Worm (Caenorhabditis elegans) whole organism, mixed stage, embryonic: ENCODE results near the gene H06A10.1.
A peak's percentile ranks its signal among the peaks of the same experiment; 100 is the strongest.

ENCODE experiments used
- M03D4.4 ChIP-seq: sonication (generic microtip); optimal IDR thresholded peaks from 2 replicates; lab custom pipeline; 2017; ENCODE audit warnings: mild to moderate bottlenecking, missing genetic modification characterization, missing compliant biosample characterization
- bed-3 ChIP-seq: fragments of 200-800 bp; sonication (Bioruptor generic); optimal IDR thresholded peaks from 3 replicates; lab custom pipeline; 2018; ENCODE audit warnings: mild to moderate bottlenecking, missing genetic modification characterization, moderate library complexity, missing compliant biosample characterization
- ceh-39 ChIP-seq: fragments of 150-350 bp; optimal IDR thresholded peaks from 2 replicates; lab custom pipeline; 2014; ENCODE audit warnings: missing biosample characterization, missing genetic modification characterization
- ceh-43 ChIP-seq: fragments of 200-800 bp; sonication (Bioruptor generic); optimal IDR thresholded peaks from 2 replicates; lab custom pipeline; 2018; ENCODE audit warnings: mild to moderate bottlenecking, missing genetic modification characterization, moderate library complexity, missing compliant biosample characterization
- ceh-83 ChIP-seq: fragments of 200-800 bp; sonication (Bioruptor generic); optimal IDR thresholded peaks from 2 replicates; lab custom pipeline; 2018; ENCODE audit warnings: mild to moderate bottlenecking, missing genetic modification characterization, missing compliant biosample characterization
- ces-1 ChIP-seq: fragments of 150-350 bp; optimal IDR thresholded peaks from 2 replicates; lab custom pipeline; 2014; ENCODE audit warnings: missing biosample characterization, missing genetic modification reagents, missing genetic modification characterization
- cnd-1 ChIP-seq: fragments of 200-800 bp; sonication (Bioruptor generic); optimal IDR thresholded peaks from 2 replicates; lab custom pipeline; 2018; ENCODE audit warnings: mild to moderate bottlenecking, missing genetic modification characterization, missing compliant biosample characterization
- drap-1 ChIP-seq: fragments of 200-800 bp; sonication (Bioruptor generic); optimal IDR thresholded peaks from 3 replicates; lab custom pipeline; 2018; ENCODE audit warnings: mild to moderate bottlenecking, missing genetic modification characterization, missing compliant biosample characterization
- elt-1 ChIP-seq: sonication (generic microtip); optimal IDR thresholded peaks from 2 replicates; lab custom pipeline; 2017; ENCODE audit warnings: missing genetic modification characterization, mild to moderate bottlenecking, missing compliant biosample characterization, antibody characterized with exemption, moderate library complexity, borderline replicate concordance; ENCODE audit not compliant: insufficient read depth
- elt-3 ChIP-seq: fragments of 150-350 bp; optimal IDR thresholded peaks from 2 replicates; lab custom pipeline; 2014; ENCODE audit warnings: missing biosample characterization, missing genetic modification characterization
- flh-1 ChIP-seq: fragments of 200-800 bp; sonication (Bioruptor generic); optimal IDR thresholded peaks from 2 replicates; lab custom pipeline; 2018; ENCODE audit warnings: mild to moderate bottlenecking, missing genetic modification characterization, moderate library complexity, missing compliant biosample characterization
- hlh-1 ChIP-seq: fragments of 150-350 bp; optimal IDR thresholded peaks from 2 replicates; lab custom pipeline; 2014; ENCODE audit warnings: missing biosample characterization, missing genetic modification reagents, missing genetic modification characterization
- lin-13 ChIP-seq: fragments of 150-350 bp; optimal IDR thresholded peaks from 2 replicates; lab custom pipeline; 2014; ENCODE audit warnings: missing biosample characterization, missing genetic modification characterization
- mab-5 ChIP-seq: fragments of 150-350 bp; optimal IDR thresholded peaks from 2 replicates; lab custom pipeline; 2014; ENCODE audit warnings: missing biosample characterization, missing genetic modification characterization
- mep-1 ChIP-seq: fragments of 150-350 bp; optimal IDR thresholded peaks from 2 replicates; lab custom pipeline; 2017; ENCODE audit warnings: missing biosample characterization, missing genetic modification reagents, missing genetic modification characterization, inconsistent platforms
- mls-2 ChIP-seq: sonication (generic microtip); optimal IDR thresholded peaks from 2 replicates; lab custom pipeline; 2016; ENCODE audit warnings: mild to moderate bottlenecking, missing genetic modification characterization, moderate library complexity, missing compliant biosample characterization
- nhr-12 ChIP-seq: fragments of 150-350 bp; optimal IDR thresholded peaks from 2 replicates; lab custom pipeline; 2014; ENCODE audit warnings: missing biosample characterization, missing genetic modification characterization
- nhr-2 ChIP-seq: fragments of 150-350 bp; optimal IDR thresholded peaks from 2 replicates; lab custom pipeline; 2014; ENCODE audit warnings: missing biosample characterization, missing genetic modification characterization
- nhr-28 ChIP-seq: fragments of 150-350 bp; optimal IDR thresholded peaks from 2 replicates; lab custom pipeline; 2014; ENCODE audit warnings: missing biosample characterization, missing genetic modification characterization
- nhr-76 ChIP-seq: sonication (generic microtip); optimal IDR thresholded peaks from 2 replicates; lab custom pipeline; 2017; ENCODE audit warnings: missing biosample characterization, missing genetic modification characterization
- sem-2 ChIP-seq: fragments of 200-800 bp; sonication (Bioruptor generic); optimal IDR thresholded peaks from 2 replicates; lab custom pipeline; 2018; ENCODE audit warnings: mild to moderate bottlenecking, missing genetic modification characterization, missing compliant biosample characterization
- snpc-4 ChIP-seq: fragments of 150-350 bp; optimal IDR thresholded peaks from 2 replicates; lab custom pipeline; 2014; ENCODE audit warnings: missing biosample characterization, missing genetic modification characterization
- tbx-8 ChIP-seq: fragments of 200-800 bp; sonication (Bioruptor generic); optimal IDR thresholded peaks from 2 replicates; lab custom pipeline; 2018; ENCODE audit warnings: mild to moderate bottlenecking, missing genetic modification characterization, moderate library complexity, missing compliant biosample characterization
- unc-120 ChIP-seq: sonication (generic microtip); optimal IDR thresholded peaks from 2 replicates; lab custom pipeline; 2017; ENCODE audit warnings: missing genetic modification characterization, missing compliant biosample characterization; ENCODE audit not compliant: poor library complexity, severe bottlenecking
- zip-8 ChIP-seq: fragments of 150-350 bp; optimal IDR thresholded peaks from 2 replicates; lab custom pipeline; 2014; ENCODE audit warnings: missing biosample characterization, missing genetic modification characterization
- ztf-11 ChIP-seq: fragments of 150-350 bp; optimal IDR thresholded peaks from 2 replicates; lab custom pipeline; 2014; ENCODE audit warnings: missing biosample characterization, missing genetic modification characterization

H06A10.1 gene

ce11 chrX:13469047-13469633 is 38.2 kb upstream of the H06A10.1 start, which contains the start of gene col-184:
TSS of gene col-184 (plus strand) at chrX:13469455.
- TF ChIP-seq mep-1 (tag; lab: Kevin White, UChicago) (no peak), nhr-2 (tag; lab: Kevin White, UChicago) (no peak), zip-8 (tag; lab: Kevin White, UChicago) (peak; percentile 52)

DNA sequence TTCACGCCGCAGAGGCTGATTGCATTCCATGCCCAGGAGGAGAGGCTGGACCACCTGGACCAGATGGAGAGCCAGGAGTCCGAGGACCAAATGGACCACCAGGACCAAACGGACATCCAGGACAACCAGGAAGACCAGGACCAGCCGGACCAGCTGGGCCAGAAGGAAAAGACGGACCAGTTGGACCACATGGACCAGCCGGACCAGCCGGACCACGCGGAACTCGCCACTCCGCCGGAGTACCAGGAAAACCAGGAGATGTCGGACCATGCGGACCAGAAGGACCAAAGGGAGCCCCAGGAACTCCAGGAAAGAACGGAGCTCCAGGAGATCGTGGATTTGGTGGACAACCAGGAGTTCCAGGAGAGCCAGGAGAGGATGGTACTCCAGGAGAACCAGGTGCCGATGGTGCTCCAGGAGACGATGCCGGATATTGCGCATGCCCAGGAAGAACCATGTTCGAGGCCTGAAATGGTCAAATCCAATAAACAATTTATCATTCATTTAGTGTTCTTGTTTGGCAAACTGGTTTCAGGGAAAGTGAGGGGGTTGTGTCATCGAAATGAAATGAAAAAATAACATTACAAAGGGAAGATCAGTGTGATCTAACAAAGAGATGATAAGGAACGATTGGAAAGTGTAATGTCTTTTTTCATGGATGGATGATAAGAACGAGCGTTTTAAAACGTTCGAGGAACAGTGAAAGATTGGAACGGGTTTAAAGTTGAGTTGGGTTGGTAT is 37.3 kb upstream of the H06A10.1 start:
- TF ChIP-seq ceh-39 (tag; lab: Kevin White, UChicago) = no peak
- no peak for TF ChIP-seq mab-5 (tag; lab: Kevin White, UChicago)

ce11 chrX:13471855-13472254 is 35.5 kb upstream of the H06A10.1 start, which contains the start of gene tre-4:
TSS of gene tre-4 (plus strand) at chrX:13472155.
- TF ChIP-seq bed-3 = no peak
- no peak for TF ChIP-seq nhr-28 (tag; lab: Kevin White, UChicago)

DNA sequence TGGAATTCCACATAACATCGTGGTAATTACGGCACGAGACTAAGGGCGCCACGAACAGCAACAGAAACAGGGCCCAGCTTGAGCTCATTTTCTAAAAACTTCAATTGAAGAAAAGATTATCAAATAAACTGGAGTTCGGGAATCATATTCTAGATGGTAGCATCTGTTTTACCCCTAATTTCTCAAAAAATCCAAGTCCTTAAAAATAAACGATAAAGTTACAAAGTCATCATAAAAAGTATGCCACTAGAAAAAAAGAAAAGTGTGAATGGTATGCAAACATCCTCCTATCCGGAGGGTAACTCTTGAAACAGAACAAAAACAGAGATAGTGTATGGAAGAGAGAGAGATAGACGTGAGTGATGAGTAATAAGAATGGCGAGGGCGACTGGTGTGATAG is 30.0 kb upstream of the H06A10.1 start, which contains the start of gene efn-3:
Gene efn-3, minus strand, starts transcription at position 101 of the 400 bp plus-strand sequence.
- no peak for TF ChIP-seq M03D4.4 (tag; lab: Kevin White, UChicago)
- no peak for TF ChIP-seq lin-13 (tag; lab: Kevin White, UChicago)
- TF ChIP-seq drap-1 = no peak
- TF ChIP-seq, all 35 proteins: peak for 0

DNA sequence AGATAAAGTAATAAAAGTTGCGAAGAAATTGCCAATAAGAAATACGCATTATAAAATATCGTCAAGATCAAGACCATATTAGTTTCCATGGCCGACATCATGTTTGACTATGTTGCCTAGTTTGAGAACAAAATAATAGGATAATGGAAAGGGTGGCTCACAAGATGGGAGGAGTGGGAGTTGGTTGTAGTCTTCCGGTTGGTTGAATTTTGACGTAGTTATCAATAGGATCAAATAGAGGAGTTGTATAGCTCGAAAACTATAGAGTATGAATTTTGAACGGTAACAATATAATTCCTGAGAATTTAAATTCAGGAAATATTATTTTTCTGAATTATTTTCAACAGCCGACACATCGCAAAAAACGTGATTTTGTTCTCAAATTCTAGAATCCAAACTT is 25.6 kb upstream of the H06A10.1 start, which contains the start of gene srd-50:
Gene srd-50, minus strand, starts transcription at position 101 of the 400 bp plus-strand sequence.
- no peak for TF ChIP-seq nhr-2 (tag; lab: Kevin White, UChicago)
- no peak for TF ChIP-seq M03D4.4 (tag; lab: Kevin White, UChicago)

ce11 chrX:13484813-13485212 is 22.5 kb upstream of the H06A10.1 start, which contains the start of gene srd-51:
TSS of gene srd-51 (minus strand) at chrX:13484913.
- TF ChIP-seq nhr-12 (tag; lab: Kevin White, UChicago) = no peak
- TF ChIP-seq ceh-83 (GFP tag; lab: Kevin White, UChicago) = no peak
- TF ChIP-seq hlh-1 = no peak

- TF ChIP-seq ztf-11 (no peak), mls-2 (tag; lab: Kevin White, UChicago) (no peak), mab-5 (tag; lab: Kevin White, UChicago) (no peak), ceh-43 (GFP tag; lab: Kevin White, UChicago) (no peak), ces-1 (GFP tag; lab: Kevin White, UChicago) (no peak), tbx-8 (GFP tag; lab: Kevin White, UChicago) (no peak), M03D4.4 (tag; lab: Kevin White, UChicago) (no peak), sem-2 (GFP tag; lab: Kevin White, UChicago) (no peak), ceh-83 (GFP tag; lab: Kevin White, UChicago) (no peak), elt-3 (tag; lab: Kevin White, UChicago) (no peak), zip-8 (tag; lab: Kevin White, UChicago) (no peak), bed-3 (no peak), flh-1 (GFP tag; lab: Kevin White, UChicago) (no peak), cnd-1 (tag; lab: Kevin White, UChicago) (no peak), ceh-39 (tag; lab: Kevin White, UChicago) (no peak), snpc-4 (tag; lab: Kevin White, UChicago) (no peak), nhr-76 (tag; lab: Kevin White, UChicago) (no peak), elt-1 (tag; lab: Kevin White, UChicago) (no peak), unc-120 (tag; lab: Kevin White, UChicago) (no peak)
Measured at ce11 chrX:13493762-13494161, 13.6 kb upstream of the H06A10.1 start.
